Fruit fly (Drosophila melanogaster) whole organism, adult: ENCODE data around the gene UBL3.
A peak's percentile ranks its signal among the peaks of the same experiment; 100 is the strongest.

Source experiments
- CG11617 ChIP-seq: fragments of 200-800 bp; sonication (Bioruptor generic); optimal IDR thresholded peaks from 2 replicates; lab custom pipeline; 2017; ENCODE audit warnings: mild to moderate bottlenecking, missing biosample characterization, missing genetic modification reagents, missing genetic modification characterization
- CG12768 ChIP-seq: fragments of 200-800 bp; sonication (Bioruptor generic); optimal IDR thresholded peaks from 2 replicates; lab custom pipeline; 2017; ENCODE audit warnings: missing biosample characterization, missing genetic modification characterization, mild to moderate bottlenecking, moderate library complexity, missing genetic modification reagents
- CG14711 ChIP-seq: fragments of 200-800 bp; sonication (Bioruptor generic); optimal IDR thresholded peaks from 2 replicates; lab custom pipeline; 2018; ENCODE audit warnings: missing biosample characterization, mild to moderate bottlenecking, missing genetic modification characterization, moderate library complexity
- CG1620 ChIP-seq: fragments of 200-800 bp; sonication (Bioruptor generic); optimal IDR thresholded peaks from 2 replicates; lab custom pipeline; 2016; ENCODE audit warnings: missing biosample characterization, missing genetic modification characterization
- CG33017 ChIP-seq: fragments of 200-800 bp; sonication (Bioruptor generic); optimal IDR thresholded peaks from 2 replicates; lab custom pipeline; 2018; ENCODE audit warnings: missing biosample characterization, mild to moderate bottlenecking, missing genetic modification characterization, moderate library complexity
- CG5204 ChIP-seq: fragments of 200-800 bp; sonication (Bioruptor generic); optimal IDR thresholded peaks from 2 replicates; lab custom pipeline; 2016; ENCODE audit warnings: missing biosample characterization, missing genetic modification characterization
- CG7045 ChIP-seq: fragments of 200-800 bp; sonication (Bioruptor generic); optimal IDR thresholded peaks from 2 replicates; lab custom pipeline; 2017; ENCODE audit warnings: missing biosample characterization, mild to moderate bottlenecking, missing genetic modification characterization
- CG7101 ChIP-seq: fragments of 200-800 bp; sonication (Bioruptor generic); optimal IDR thresholded peaks from 2 replicates; lab custom pipeline; 2018; ENCODE audit warnings: missing biosample characterization, mild to moderate bottlenecking, missing genetic modification characterization, moderate library complexity
- Clk ChIP-seq: fragments of 200-800 bp; sonication (Bioruptor generic); optimal IDR thresholded peaks from 2 replicates; lab custom pipeline; 2017; ENCODE audit warnings: missing biosample characterization, missing genetic modification characterization
- Crg-1 ChIP-seq: fragments of 200-800 bp; sonication (Bioruptor generic); optimal IDR thresholded peaks from 2 replicates; lab custom pipeline; 2016; ENCODE audit warnings: missing biosample characterization, missing genetic modification characterization
- Hr96 ChIP-seq: fragments of 200-800 bp; sonication (Bioruptor generic); optimal IDR thresholded peaks from 2 replicates; lab custom pipeline; 2016; ENCODE audit warnings: missing biosample characterization, missing genetic modification characterization
- Mnt ChIP-seq: fragments of 200-800 bp; sonication (Bioruptor generic); optimal IDR thresholded peaks from 2 replicates; lab custom pipeline; 2016; ENCODE audit warnings: missing biosample characterization, mild to moderate bottlenecking, missing genetic modification characterization
- bab1 ChIP-seq: fragments of 200-800 bp; sonication (Bioruptor generic); optimal IDR thresholded peaks from 3 replicates; lab custom pipeline; 2019; ENCODE audit warnings: missing biosample characterization, mild to moderate bottlenecking, missing genetic modification characterization, moderate library complexity
- cic ChIP-seq: fragments of 200-800 bp; sonication (Bioruptor generic); optimal IDR thresholded peaks from 2 replicates; lab custom pipeline; 2017; ENCODE audit warnings: missing biosample characterization, mild to moderate bottlenecking, missing genetic modification characterization, moderate library complexity
- cnc ChIP-seq, 2 experiments: fragments of >200 bp; optimal IDR thresholded peaks; 2 replicates each; lab custom pipeline; 2017
- kay ChIP-seq: fragments of 200-800 bp; sonication (Bioruptor generic); peaks from one replicate; lab custom pipeline; 2016; ENCODE audit warnings: missing biosample characterization, missing genetic modification characterization, borderline replicate concordance
- ovo ChIP-seq: fragments of 200-800 bp; sonication (Bioruptor generic); optimal IDR thresholded peaks from 2 replicates; lab custom pipeline; 2016; ENCODE audit warnings: missing biosample characterization, missing genetic modification characterization
- pad ChIP-seq: fragments of 200-800 bp; sonication (Bioruptor generic); optimal IDR thresholded peaks from 3 replicates; lab custom pipeline; 2017; ENCODE audit warnings: missing biosample characterization, missing genetic modification characterization, mild to moderate bottlenecking, moderate library complexity, missing genetic modification reagents
- tj ChIP-seq: fragments of 200-800 bp; sonication (Bioruptor generic); optimal IDR thresholded peaks from 3 replicates; lab custom pipeline; 2017; ENCODE audit warnings: missing biosample characterization, mild to moderate bottlenecking, missing genetic modification characterization, moderate library complexity
- toe ChIP-seq: fragments of 200-800 bp; sonication (Bioruptor generic); optimal IDR thresholded peaks from 2 replicates; lab custom pipeline; 2016; ENCODE audit warnings: missing biosample characterization, missing genetic modification characterization

Gene UBL3

DNA sequence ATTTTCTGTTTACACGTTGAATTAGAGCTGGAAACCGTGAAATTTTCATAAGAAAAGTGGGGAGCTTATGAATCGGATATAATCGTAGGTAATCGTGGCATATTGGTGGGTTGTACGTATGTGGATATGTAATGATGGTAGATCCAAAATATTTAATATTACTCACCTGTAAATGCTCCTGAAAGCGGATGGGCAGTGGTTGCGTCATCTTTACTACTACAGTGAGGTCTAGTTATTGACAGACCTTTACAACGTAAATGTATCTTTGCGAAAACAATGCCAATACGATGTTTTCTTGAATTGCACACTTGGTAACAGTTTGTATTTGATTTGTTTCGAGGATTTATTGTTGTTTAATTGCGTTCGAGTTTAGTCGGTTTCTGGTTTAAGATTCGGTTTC lies 19.0 kb downstream of the UBL3 start:
- TF ChIP-seq CG7101 (tag; lab: Kevin White, UChicago) (no peak), Clk (GFP tag; lab: Kevin White, UChicago) (no peak), CG12768 (GFP tag; lab: Kevin White, UChicago) (no peak)

DNA sequence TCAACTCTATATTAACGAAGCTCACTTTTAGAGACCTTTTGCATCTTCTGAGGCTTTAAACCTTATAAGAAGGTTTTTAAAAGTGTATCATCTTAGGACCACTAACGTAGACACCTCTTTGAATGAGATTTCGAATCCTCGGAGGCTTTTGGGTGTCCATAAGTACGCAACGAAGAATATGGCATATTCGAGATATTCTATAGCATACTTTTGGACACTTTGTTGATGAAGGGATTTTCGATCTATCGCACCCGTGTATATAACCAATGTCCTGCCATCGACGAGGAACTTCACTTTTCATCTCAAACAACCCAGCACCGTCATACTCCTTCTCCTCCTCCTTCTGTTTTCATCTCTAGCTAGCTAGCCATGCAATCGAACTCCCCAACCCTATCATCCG lies 30.6 kb downstream of the UBL3 start:
- no peak for TF ChIP-seq bab1 (GFP tag; lab: Kevin White, UChicago)
- TF ChIP-seq cnc (optimal IDR thresholded peaks at IDR 0.05; lab: Kevin White, UChicago): no peak
- no peak for TF ChIP-seq kay (GFP tag; lab: Kevin White, UChicago)

DNA sequence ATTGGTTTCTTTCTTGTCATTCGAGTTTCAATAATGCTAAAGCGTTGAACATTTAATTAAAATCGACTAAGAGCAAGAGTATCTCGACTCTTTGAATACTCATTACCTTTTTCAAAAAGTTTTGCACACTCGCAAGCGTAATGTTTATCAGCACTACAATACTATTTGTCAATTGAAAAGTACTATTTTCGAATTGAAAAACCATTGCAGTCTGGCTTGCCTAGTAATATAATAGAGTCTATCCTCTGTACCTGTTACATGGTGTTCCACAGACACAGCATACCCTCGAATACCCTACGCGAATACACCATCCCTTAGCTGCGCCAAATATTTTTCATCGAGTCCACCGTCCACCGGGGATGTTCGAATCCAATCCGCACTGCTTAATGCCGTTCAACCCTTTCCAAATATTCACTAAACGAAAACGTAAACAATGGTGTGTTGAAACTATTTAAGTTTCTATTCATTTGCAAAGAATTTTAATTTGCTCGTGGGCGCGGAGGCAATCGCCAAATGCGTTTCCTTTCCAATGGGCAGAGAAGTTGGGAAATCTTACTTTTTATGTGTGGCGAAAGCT lies 34.3 kb downstream of the UBL3 start:
- no peak for TF ChIP-seq cic (GFP tag; lab: Kevin White, UChicago)
- no peak for TF ChIP-seq tj
- TF ChIP-seq CG33017 (tag; lab: Kevin White, UChicago): no peak
- TF ChIP-seq CG5204 (GFP tag; lab: Kevin White, UChicago): no peak
- no peak for TF ChIP-seq Crg-1 (GFP tag; lab: Kevin White, UChicago)
- TF ChIP-seq CG7101 (tag; lab: Kevin White, UChicago): no peak
- TF ChIP-seq toe (GFP tag; lab: Kevin White, UChicago): no peak

DNA sequence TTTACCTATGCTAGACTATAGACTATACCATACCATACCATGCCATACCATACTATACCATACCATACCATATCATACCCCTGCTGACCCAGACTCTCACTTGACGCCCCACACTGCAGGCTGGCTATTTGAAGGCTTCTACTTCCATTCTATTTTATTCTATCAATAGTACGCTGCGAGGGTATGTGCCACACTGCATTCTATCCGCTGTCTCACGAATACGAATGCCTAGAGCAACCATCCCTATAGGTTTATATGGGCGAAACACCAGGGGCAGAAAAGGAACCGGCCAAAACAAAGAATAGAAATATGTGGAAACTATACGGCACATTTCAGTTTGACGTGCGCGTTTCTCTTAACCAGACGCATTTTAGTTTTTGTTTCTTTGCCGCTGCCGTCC lies 35.2 kb downstream of the UBL3 start:
- TF ChIP-seq Mnt (GFP tag; lab: Kevin White, UChicago): no peak
- TF ChIP-seq tj: no peak
- no peak for TF ChIP-seq bab1 (GFP tag; lab: Kevin White, UChicago)
- no peak for TF ChIP-seq cnc (optimal IDR thresholded peaks at IDR 0.05; lab: Kevin White, UChicago)
- no peak for TF ChIP-seq pad
- TF ChIP-seq CG1620: no peak
- TF ChIP-seq CG12768 (GFP tag; lab: Kevin White, UChicago): no peak
- no peak for TF ChIP-seq CG5204 (GFP tag; lab: Kevin White, UChicago)
- TF ChIP-seq Hr96 (GFP tag; lab: Kevin White, UChicago): no peak
- TF ChIP-seq CG33017 (tag; lab: Kevin White, UChicago): no peak
- no peak for TF ChIP-seq Crg-1 (GFP tag; lab: Kevin White, UChicago)
- no peak for TF ChIP-seq cic (GFP tag; lab: Kevin White, UChicago)
- TF ChIP-seq CG14711: no peak
- no peak for TF ChIP-seq CG11617 (GFP tag; lab: Kevin White, UChicago)
- no peak for TF ChIP-seq ovo (GFP tag; lab: Kevin White, UChicago)
- TF ChIP-seq Clk (GFP tag; lab: Kevin White, UChicago): no peak
- no peak for TF ChIP-seq CG7045 (GFP tag; lab: Kevin White, UChicago)

DNA sequence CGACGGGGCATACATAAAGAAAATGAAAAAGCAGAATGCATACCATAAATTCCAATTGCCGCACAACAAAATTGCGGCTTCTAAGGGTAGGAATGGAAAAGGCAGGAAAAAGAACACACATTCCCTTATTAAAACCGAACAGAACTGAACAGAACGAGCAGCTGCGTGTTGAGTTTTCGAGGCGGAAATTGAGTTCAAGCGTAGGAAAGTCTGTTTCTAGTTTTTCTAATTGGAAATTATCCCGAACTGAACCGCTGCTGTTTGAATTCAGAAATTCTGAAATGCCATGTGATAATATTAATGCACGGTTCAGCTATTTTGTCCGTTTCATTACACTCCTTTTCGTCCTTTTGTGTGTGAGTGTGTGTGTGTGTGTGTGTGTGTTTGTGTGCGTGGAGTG lies 36.1 kb downstream of the UBL3 start:
- TF ChIP-seq bab1 (GFP tag; lab: Kevin White, UChicago): no peak
- no peak for TF ChIP-seq cic (GFP tag; lab: Kevin White, UChicago)
- no peak for TF ChIP-seq ovo (GFP tag; lab: Kevin White, UChicago)
- no peak for TF ChIP-seq CG12768 (GFP tag; lab: Kevin White, UChicago)
- TF ChIP-seq toe (GFP tag; lab: Kevin White, UChicago): no peak
- no peak for TF ChIP-seq CG7045 (GFP tag; lab: Kevin White, UChicago)

DNA sequence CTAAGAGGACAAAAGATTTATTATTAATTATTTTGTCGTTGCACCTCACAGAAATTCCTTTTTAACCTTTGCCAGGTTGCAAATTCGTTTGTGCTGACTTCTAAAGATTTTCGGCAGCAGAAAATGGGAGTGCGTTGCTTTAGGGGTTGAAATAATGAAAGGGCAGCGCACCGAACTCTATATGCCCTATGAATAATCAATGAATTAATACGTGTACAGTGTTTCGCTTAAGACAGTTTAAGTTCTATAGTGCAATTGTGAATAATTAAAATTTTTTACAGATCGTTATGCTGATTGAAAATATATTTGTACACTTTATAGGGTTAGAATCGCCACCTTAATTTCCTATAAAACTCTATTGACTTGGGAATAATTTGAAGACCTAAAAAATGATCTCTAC lies 36.8 kb downstream of the UBL3 start:
- no peak for TF ChIP-seq CG7045 (GFP tag; lab: Kevin White, UChicago)
- no peak for TF ChIP-seq toe (GFP tag; lab: Kevin White, UChicago)
- TF ChIP-seq CG14711: no peak
- TF ChIP-seq Clk (GFP tag; lab: Kevin White, UChicago): no peak
- no peak for TF ChIP-seq CG11617 (GFP tag; lab: Kevin White, UChicago)
- no peak for TF ChIP-seq bab1 (GFP tag; lab: Kevin White, UChicago)
- no peak for TF ChIP-seq CG33017 (tag; lab: Kevin White, UChicago)
- no peak for TF ChIP-seq tj
- TF ChIP-seq kay (GFP tag; lab: Kevin White, UChicago): no peak
- no peak for TF ChIP-seq Crg-1 (GFP tag; lab: Kevin White, UChicago)
- no peak for TF ChIP-seq CG12768 (GFP tag; lab: Kevin White, UChicago)
- no peak for TF ChIP-seq CG7101 (tag; lab: Kevin White, UChicago)

DNA sequence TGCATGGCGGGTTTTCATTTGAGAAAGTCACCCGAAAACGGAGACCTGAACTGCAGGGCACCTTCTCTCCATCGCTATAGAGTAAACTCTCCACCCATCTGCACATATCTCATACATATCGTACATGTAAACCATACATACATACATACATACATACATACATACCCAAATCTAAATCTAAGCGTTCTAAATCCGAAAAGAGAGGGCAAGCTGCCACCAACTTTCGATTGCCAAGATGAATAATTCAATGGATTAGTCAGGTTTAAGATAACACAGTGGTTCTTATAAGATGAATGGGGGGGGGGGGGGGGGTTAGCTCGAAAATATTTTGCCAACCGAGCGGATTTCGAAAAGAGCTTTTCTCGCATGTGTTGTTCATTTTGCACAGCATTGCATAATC lies 38.5 kb downstream of the UBL3 start:
- TF ChIP-seq Hr96 (GFP tag; lab: Kevin White, UChicago): no peak
- no peak for TF ChIP-seq CG7045 (GFP tag; lab: Kevin White, UChicago)
- peak; percentile 86 for TF ChIP-seq tj
- no peak for TF ChIP-seq ovo (GFP tag; lab: Kevin White, UChicago)
- TF ChIP-seq CG11617 (GFP tag; lab: Kevin White, UChicago): no peak
- no peak for TF ChIP-seq CG5204 (GFP tag; lab: Kevin White, UChicago)
- TF ChIP-seq Clk (GFP tag; lab: Kevin White, UChicago): no peak
